Fruit fly (Drosophila melanogaster): ENCODE data around the gene IntS10.

IntS10 gene

DNA sequence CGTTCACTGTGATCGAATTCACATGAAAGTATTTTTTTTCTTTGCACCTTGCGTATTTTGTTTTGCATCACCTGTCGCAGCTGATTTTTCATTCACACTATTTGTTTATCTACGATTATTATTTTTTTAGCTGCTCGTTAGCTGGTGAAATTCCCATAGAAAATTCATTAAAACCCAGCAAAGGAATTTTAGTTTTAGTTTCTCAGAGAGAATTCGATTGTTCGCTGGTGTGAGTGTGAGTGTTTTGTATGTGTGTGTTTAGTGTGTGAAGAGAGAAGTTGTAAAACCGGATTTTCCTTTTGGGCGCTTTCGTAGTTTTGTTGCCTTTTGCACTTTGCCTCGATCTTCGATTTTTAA is 19.5 kb upstream of the IntS10 start:
- no peak for TF ChIP-seq Mio (GFP tag; optimal IDR thresholded peaks at IDR 0.05)
- no peak for TF ChIP-seq sv (GFP tag; optimal IDR thresholded peaks at IDR 0.05)
- TF ChIP-seq HLH106 (tag; optimal IDR thresholded peaks at IDR 0.05): no peak
- no peak for TF ChIP-seq brk (GFP tag; optimal IDR thresholded peaks at IDR 0.05)
- no peak for TF ChIP-seq ey (GFP tag; optimal IDR thresholded peaks at IDR 0.05)
- TF ChIP-seq h (GFP tag; optimal IDR thresholded peaks at IDR 0.05): no peak
- TF ChIP-seq OdsH (GFP tag; optimal IDR thresholded peaks at IDR 0.05): no peak
- no peak for TF ChIP-seq CrebA (GFP tag; optimal IDR thresholded peaks at IDR 0.05; ENCODE audit: borderline replicate concordance)
- TF ChIP-seq pan (optimal IDR thresholded peaks at IDR 0.05): no peak

DNA sequence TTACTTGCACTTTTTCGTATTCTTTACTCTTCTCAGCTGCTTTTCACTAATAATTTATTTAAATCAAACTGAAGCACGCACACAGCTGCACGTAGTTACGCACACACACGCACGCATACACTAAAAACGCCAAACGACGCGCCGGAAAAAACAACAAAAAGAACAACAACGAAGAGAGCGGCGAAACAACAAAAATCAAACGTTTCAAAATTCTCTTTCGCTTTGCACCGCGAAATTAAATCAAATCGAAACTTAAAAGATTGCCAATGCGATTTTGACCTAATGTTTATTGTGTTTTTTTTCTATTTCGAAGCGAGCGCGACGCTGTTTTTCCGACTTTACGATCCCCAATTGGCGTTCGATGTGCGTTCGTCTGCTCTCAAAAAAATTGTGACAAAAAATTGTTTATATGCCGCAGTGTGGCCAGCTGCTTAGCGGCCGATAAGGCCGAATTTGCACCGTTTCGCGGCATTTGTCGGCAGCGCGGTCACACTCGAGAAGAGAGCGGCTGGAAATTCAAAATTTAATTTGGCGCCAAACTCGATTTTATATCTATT is 18.8 kb upstream of the IntS10 start:
- TF ChIP-seq Hnf4 (GFP tag; optimal IDR thresholded peaks at IDR 0.05) (no peak), Abd-B (GFP tag; optimal IDR thresholded peaks at IDR 0.05) (no peak), br (GFP tag; optimal IDR thresholded peaks at IDR 0.05) (peak; percentile 44), h (GFP tag; optimal IDR thresholded peaks at IDR 0.05) (peak; percentile 46), sv (GFP tag; optimal IDR thresholded peaks at IDR 0.05) (no peak), Hr83 (GFP tag; optimal IDR thresholded peaks at IDR 0.05; ENCODE audit: poor library complexity, severe bottlenecking) (peak; percentile 24), psq (GFP tag; optimal IDR thresholded peaks at IDR 0.05) (peak; percentile 22), Vsx2 (GFP tag; optimal IDR thresholded peaks at IDR 0.05; ENCODE audit: partially characterized antibody) (peak; percentile 82), Hr78 (GFP tag; optimal IDR thresholded peaks at IDR 0.05) (no peak), lola (GFP tag; optimal IDR thresholded peaks at IDR 0.05) (no peak), sage (GFP tag; optimal IDR thresholded peaks at IDR 0.05) (no peak), dmrt93B (GFP tag; optimal IDR thresholded peaks at IDR 0.05) (no peak), foxo (GFP tag; optimal IDR thresholded peaks at IDR 0.05) (peak in 1 of 2 experiments; percentile 14), woc (GFP tag; optimal IDR thresholded peaks at IDR 0.05) (no peak), ey (GFP tag; optimal IDR thresholded peaks at IDR 0.05) (no peak), Jra (GFP tag; optimal IDR thresholded peaks at IDR 0.05) (no peak), fru (GFP tag; optimal IDR thresholded peaks at IDR 0.05) (no peak), Dif (GFP tag; optimal IDR thresholded peaks at IDR 0.05; ENCODE audit: partially characterized antibody) (peak; percentile 41), Dfd (GFP tag; optimal IDR thresholded peaks at IDR 0.05) (no peak), usp (GFP tag; optimal IDR thresholded peaks at IDR 0.05) (no peak), Myc (optimal IDR thresholded peaks at IDR 0.05) (no peak), N (GFP tag; optimal IDR thresholded peaks at IDR 0.05) (no peak), CG9705 (GFP tag; optimal IDR thresholded peaks at IDR 0.05) (no peak), brk (GFP tag; optimal IDR thresholded peaks at IDR 0.05) (no peak), OdsH (GFP tag; optimal IDR thresholded peaks at IDR 0.05) (no peak), Sp1 (GFP tag; optimal IDR thresholded peaks at IDR 0.05) (peak; percentile 46), CG32264 (GFP tag; optimal IDR thresholded peaks at IDR 0.05) (no peak), HLH106 (tag; optimal IDR thresholded peaks at IDR 0.05) (no peak), dl (GFP tag; optimal IDR thresholded peaks at IDR 0.05; ENCODE audit: insufficient read depth in 1 of 2, partially characterized antibody in 2 of 2) (no peak), pan (optimal IDR thresholded peaks at IDR 0.05) (no peak), rgr (GFP tag; optimal IDR thresholded peaks at IDR 0.05) (peak; percentile 50), jim (GFP tag; optimal IDR thresholded peaks at IDR 0.05) (no peak), tai (GFP tag; optimal IDR thresholded peaks at IDR 0.05) (no peak)

DNA sequence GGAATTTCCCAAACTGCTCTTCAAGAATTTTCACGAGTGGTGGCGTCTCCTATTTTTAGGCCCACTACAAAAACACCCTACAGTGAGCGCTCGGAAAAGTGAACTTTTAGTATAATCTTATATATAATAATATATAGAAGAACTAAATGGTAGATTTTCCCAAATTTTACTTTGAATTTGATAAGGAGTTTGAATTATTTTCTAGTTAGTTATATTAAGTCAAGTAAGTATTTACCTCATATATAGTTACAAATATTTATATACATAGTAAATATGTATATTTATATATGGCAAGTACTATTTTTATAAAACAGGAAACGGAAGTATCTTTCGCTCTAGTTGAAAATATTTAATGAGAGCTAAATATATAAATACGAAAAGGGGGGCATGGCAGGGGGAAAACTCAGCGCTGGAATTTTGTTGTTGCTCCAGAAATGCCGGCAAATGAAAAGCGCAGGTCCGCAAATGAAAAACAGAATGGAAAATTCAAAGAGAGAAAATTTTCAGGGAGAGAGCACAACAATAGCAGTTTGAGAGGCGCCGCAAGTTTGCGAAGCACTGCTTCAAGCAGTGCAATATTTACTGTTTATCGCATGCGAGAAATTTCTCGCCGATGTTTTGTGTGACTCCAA is 17.6 kb upstream of the IntS10 start:
- TF ChIP-seq woc (GFP tag; optimal IDR thresholded peaks at IDR 0.05) (no peak), Myc (optimal IDR thresholded peaks at IDR 0.05) (peak; percentile 88), OdsH (GFP tag; optimal IDR thresholded peaks at IDR 0.05) (no peak)

DNA sequence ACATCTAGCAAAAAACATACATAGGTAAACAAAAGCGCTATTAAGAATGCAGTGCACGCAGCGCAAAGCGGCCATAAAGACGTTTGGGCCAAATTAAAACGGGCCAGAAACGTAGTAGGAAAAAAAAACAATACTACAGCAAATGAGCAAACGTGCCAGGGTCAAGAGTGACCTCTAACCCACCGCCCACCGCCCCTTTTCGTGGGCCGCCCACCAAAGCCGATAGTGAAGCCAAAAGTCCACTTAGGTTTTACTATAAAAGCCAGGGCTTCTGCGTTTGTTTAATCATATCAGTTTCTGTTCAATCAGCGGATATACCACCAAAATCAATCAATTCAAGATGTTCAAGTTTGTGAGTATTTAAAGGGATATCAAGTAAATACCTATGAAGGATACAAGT is 16.0 kb upstream of the IntS10 start, which contains the start of gene CG32266:
Gene CG32266, plus strand, starts transcription at position 301 of the 400 bp plus-strand sequence.
- TF ChIP-seq dsf (GFP tag; optimal IDR thresholded peaks at IDR 0.05; ENCODE audit: borderline replicate concordance): no peak

All from whole organism, wandering third instar larva.